Worm (Caenorhabditis elegans): ENCODE results near the gene Y62F5A.9.
"Not testable (repeated sequence)": the region's sequence is repeated elsewhere in the genome, so short reads cannot be mapped to it uniquely, and the experiment has no call there.

ce11 chrII:11534429-11535099 is 4.1 kb downstream of the Y62F5A.9 start, which contains the start of gene Y62F5A.12:
- TF ChIP-seq nhr-11 (tag; optimal IDR thresholded peaks at IDR 0.05); npax-4 (tag; optimal IDR thresholded peaks at IDR 0.05); ama-1 (optimal IDR thresholded peaks at IDR 0.05); pha-4 (tag; optimal IDR thresholded peaks at IDR 0.05); pax-1 (tag; optimal IDR thresholded peaks at IDR 0.05); pat-9 (tag; optimal IDR thresholded peaks at IDR 0.05): not testable (repeated sequence)
- TF ChIP-seq elt-2 (tag; optimal IDR thresholded peaks at IDR 0.05) (peak; percentile 79), unc-86 (tag; optimal IDR thresholded peaks at IDR 0.05) (peak; percentile 79), ets-4 (tag; optimal IDR thresholded peaks at IDR 0.05) (peak; percentile 97), sox-2 (GFP tag; IDR thresholded peaks at IDR 0.05) (peak; percentile 35; the same call in 1 of the 2 replicates)
